Fruit fly (Drosophila melanogaster): ENCODE measurements around the gene sba.

sba gene

dm6 chr3R:23939921-23940839, 17.4 kb upstream of the sba start (continued):
- TF ChIP-seq CG30403 (GFP tag; optimal IDR thresholded peaks at IDR 0.05) (peak; percentile 44), Dll (GFP tag; IDR thresholded peaks at IDR 0.05; ENCODE audit: partially characterized antibody) (no peak), bab2 (GFP tag; optimal IDR thresholded peaks at IDR 0.05) (peak; percentile 84), Sin3A (optimal IDR thresholded peaks at IDR 0.05) (no peak), p53 (GFP tag; optimal IDR thresholded peaks at IDR 0.05) (no peak), fd102C (GFP tag; optimal IDR thresholded peaks at IDR 0.05) (peak; percentile 88), dysf (GFP tag; IDR thresholded peaks at IDR 0.05) (peak; percentile 41; the same call in 1 of the 3 replicates), CG31388 (GFP tag; optimal IDR thresholded peaks at IDR 0.05) (peak; percentile 14), repo (GFP tag; optimal IDR thresholded peaks at IDR 0.05) (peak; percentile 66), CG12155 (GFP tag; optimal IDR thresholded peaks at IDR 0.05) (peak; percentile 9), CG9817 (tag; optimal IDR thresholded peaks at IDR 0.05) (peak; percentile 51), Antp (GFP tag; optimal IDR thresholded peaks at IDR 0.05) (peak; percentile 3), MTF-1 (GFP tag; optimal IDR thresholded peaks at IDR 0.05; ENCODE audit: borderline replicate concordance) (peak; percentile 93), CG9437 (GFP tag; optimal IDR thresholded peaks at IDR 0.05) (peak; percentile 29), emc (GFP tag; optimal IDR thresholded peaks at IDR 0.05) (no peak), CG6683 (GFP tag; optimal IDR thresholded peaks at IDR 0.05) (peak; percentile 72), CG4404 (GFP tag; IDR thresholded peaks at IDR 0.05) (no peak), crol (GFP tag; IDR thresholded peaks at IDR 0.05) (no peak), CG10565 (GFP tag; optimal IDR thresholded peaks at IDR 0.05) (peak; percentile 30), CG12219 (GFP tag; optimal IDR thresholded peaks at IDR 0.05) (peak; percentile 81), Max (GFP tag; optimal IDR thresholded peaks at IDR 0.05) (peak; percentile 84), run (tag; optimal IDR thresholded peaks at IDR 0.05) (peak; percentile 71), Scr (GFP tag; IDR thresholded peaks at IDR 0.05; ENCODE audit: partially characterized antibody) (no peak), CG10147 (GFP tag; optimal IDR thresholded peaks at IDR 0.05) (peak; percentile 28), lola (GFP tag; optimal IDR thresholded peaks at IDR 0.05) (peak in 1 of 3 experiments; percentile 82), tio (GFP tag; optimal IDR thresholded peaks at IDR 0.05) (peak; percentile 67), zen (tag; optimal IDR thresholded peaks at IDR 0.05) (peak; percentile 57), Gug (GFP tag; IDR thresholded peaks at IDR 0.05) (no peak), so (GFP tag; IDR thresholded peaks at IDR 0.05) (peak; percentile 89; the same call in 2 of the 3 replicates), Aef1 (GFP tag; IDR thresholded peaks at IDR 0.05) (no peak), CG10209 (GFP tag; optimal IDR thresholded peaks at IDR 0.05) (peak; percentile 91), CG1832 (GFP tag; optimal IDR thresholded peaks at IDR 0.05) (no peak), luna (GFP tag; optimal IDR thresholded peaks at IDR 0.05) (no peak), sqz (GFP tag; optimal IDR thresholded peaks at IDR 0.05) (peak; percentile 71), ems (GFP tag; optimal IDR thresholded peaks at IDR 0.05) (peak; percentile 3), HLHmδ (GFP tag; optimal IDR thresholded peaks at IDR 0.05) (peak; percentile 89), Bgb (GFP tag; IDR thresholded peaks at IDR 0.05; ENCODE audit: partially characterized antibody) (no peak), CoRest (tag; optimal IDR thresholded peaks at IDR 0.05) (peak; percentile 74), crc (GFP tag; optimal IDR thresholded peaks at IDR 0.05) (no peak), Rfx (GFP tag; IDR thresholded peaks at IDR 0.05) (peak; percentile 73), Sox102F (GFP tag; optimal IDR thresholded peaks at IDR 0.05) (peak; percentile 76), E2f1 (GFP tag; IDR thresholded peaks at IDR 0.05) (peak; percentile 76; the same call in 1 of the 2 replicates), gce (GFP tag; IDR thresholded peaks at IDR 0.05) (peak; percentile 89), bowl (GFP tag; IDR thresholded peaks at IDR 0.05) (peak; percentile 70; the same call in 1 of the 2 replicates), HLH3B (GFP tag; IDR thresholded peaks at IDR 0.05) (peak; percentile 78; the same call in 1 of the 2 replicates), CG7556 (GFP tag; optimal IDR thresholded peaks at IDR 0.05) (peak; percentile 86), Tbp (GFP tag; optimal IDR thresholded peaks at IDR 0.05) (no peak), MBD-R2 (GFP tag; IDR thresholded peaks at IDR 0.05) (peak; percentile 40; the same call in 1 of the 2 replicates)

Data from whole organism, embryonic.